Worm (Caenorhabditis elegans): ENCODE measurements around the gene F54D10.9.

The F54D10.9 gene

ce11 chrII:3806964-3807363 lies 25.3 kb downstream of the F54D10.9 start, which contains the start of gene F54D10.4:
Gene F54D10.4 (minus strand): TSS chrII:3807064.
- TF ChIP-seq K11D2.4 (GFP tag; IDR thresholded peaks at IDR 0.05): no peak
- TF ChIP-seq athp-1 (tag; optimal IDR thresholded peaks at IDR 0.05): no peak
- TF ChIP-seq tlf-1 (GFP tag; optimal IDR thresholded peaks at IDR 0.05): no peak
- 0 out of 2 replicates have a peak, but pooled peaks have one; percentile 9 for TF ChIP-seq madf-6 (GFP tag; IDR thresholded peaks at IDR 0.05)

- TF ChIP-seq gei-17 (GFP tag; optimal IDR thresholded peaks at IDR 0.05) (no peak), snpc-1.1 (tag; optimal IDR thresholded peaks at IDR 0.05; ENCODE audit: insufficient read depth) (no peak), xnd-1 (tag; optimal IDR thresholded peaks at IDR 0.05) (no peak), nhr-179 (tag; optimal IDR thresholded peaks at IDR 0.05) (no peak), aptf-2 (GFP tag; conservative IDR thresholded peaks at IDR 0.05) (no peak), ztf-28 (GFP tag; IDR thresholded peaks at IDR 0.05) (no peak), F39B2.1 (GFP tag; IDR thresholded peaks at IDR 0.05) (no peak), ztf-25 (GFP tag; IDR thresholded peaks at IDR 0.05) (no peak), F22D6.2 (tag; optimal IDR thresholded peaks at IDR 0.05) (no peak), hlh-26 (GFP tag; conservative IDR thresholded peaks at IDR 0.05) (no peak), zim-3 (tag; optimal IDR thresholded peaks at IDR 0.05) (no peak), attf-6 (GFP tag; IDR thresholded peaks at IDR 0.05) (no peak), rcor-1 (GFP tag; IDR thresholded peaks at IDR 0.05) (no peak)
Observed at ce11 chrII:3805518-3805917, 26.8 kb downstream of the F54D10.9 start.

ce11 chrII:3803219-3803618 lies 29.1 kb downstream of the F54D10.9 start, which contains the start of gene ins-32:
Gene ins-32 (minus strand): TSS chrII:3803319.
- no peak for TF ChIP-seq hlh-12 (tag; optimal IDR thresholded peaks at IDR 0.05)
- no peak for TF ChIP-seq nfya-1 (tag; optimal IDR thresholded peaks at IDR 0.05; ENCODE audit: borderline replicate concordance, insufficient read depth)
- TF ChIP-seq rcor-1 (GFP tag; IDR thresholded peaks at IDR 0.05): no peak
- TF ChIP-seq let-607 (tag; optimal IDR thresholded peaks at IDR 0.05): no peak

- TF ChIP-seq mxl-1 (tag; optimal IDR thresholded peaks at IDR 0.05): no peak
Observed at ce11 chrII:3795323-3795722, 37.0 kb downstream of the F54D10.9 start, which contains the start of gene Y8A9A.2. Gene Y8A9A.2 (plus strand): TSS chrII:3795623.

ce11 chrII:3793336-3793735 lies 38.9 kb downstream of the F54D10.9 start, which contains the start of gene fbxb-99:
Gene fbxb-99 (minus strand): TSS chrII:3793436.
- TF ChIP-seq Y95B8A.8 (GFP tag; IDR thresholded peaks at IDR 0.05) (no peak), rpc-1 (optimal IDR thresholded peaks at IDR 0.05) (no peak), rpc-1 (tag; optimal IDR thresholded peaks at IDR 0.05) (no peak), atf-7 (tag; optimal IDR thresholded peaks at IDR 0.05) (no peak), F10E7.11 (tag; optimal IDR thresholded peaks at IDR 0.05) (no peak), hlh-12 (tag; optimal IDR thresholded peaks at IDR 0.05) (no peak), zfh-2 (GFP tag; conservative IDR thresholded peaks at IDR 0.05) (no peak), nhr-90 (tag; optimal IDR thresholded peaks at IDR 0.05) (no peak), attf-6 (GFP tag; IDR thresholded peaks at IDR 0.05) (no peak), Y67H2A.10 (GFP tag; conservative IDR thresholded peaks at IDR 0.05) (no peak), snpc-3.4 (tag; optimal IDR thresholded peaks at IDR 0.05) (no peak), B0336.3 (GFP tag; IDR thresholded peaks at IDR 0.05) (no peak), akir-1 (GFP tag; optimal IDR thresholded peaks at IDR 0.05) (no peak), F23B12.7 (tag; optimal IDR thresholded peaks at IDR 0.05; ENCODE audit: insufficient read depth) (no peak), B0261.1 (tag; optimal IDR thresholded peaks at IDR 0.05) (no peak), C06A6.2 (GFP tag; conservative IDR thresholded peaks at IDR 0.05) (no peak), sptf-2 (GFP tag; optimal IDR thresholded peaks at IDR 0.05) (no peak), snpc-1.1 (tag; optimal IDR thresholded peaks at IDR 0.05; ENCODE audit: insufficient read depth) (no peak), mel-28 (tag; optimal IDR thresholded peaks at IDR 0.05; ENCODE audit: borderline replicate concordance) (no peak), Y56A3A.18 (GFP tag; IDR thresholded peaks at IDR 0.05) (no peak)

All from whole organism, young adult.